Fruit fly (Drosophila melanogaster) whole organism, embryonic: ENCODE data around the gene mAChR-C.

Source experiments
- C15 ChIP-seq: fragments of 200-800 bp; sonication (Bioruptor generic); IDR thresholded peaks from 3 replicates; pipeline ENCODE4 v1.3.6; 2022; ENCODE audit warnings: missing biosample characterization, missing genetic modification characterization
- Xbp1 ChIP-seq: fragments of 200-800 bp; sonication (Bioruptor generic); optimal IDR thresholded peaks from 3 replicates; lab custom pipeline; 2016; ENCODE audit warnings: missing biosample characterization, mild to moderate bottlenecking, missing genetic modification characterization
- ci ChIP-seq: fragments of 200-800 bp; sonication (Bioruptor generic); IDR thresholded peaks from 3 replicates; pipeline ENCODE4 v1.3.6; 2022; ENCODE audit warnings: missing biosample characterization, missing genetic modification characterization

DNA sequence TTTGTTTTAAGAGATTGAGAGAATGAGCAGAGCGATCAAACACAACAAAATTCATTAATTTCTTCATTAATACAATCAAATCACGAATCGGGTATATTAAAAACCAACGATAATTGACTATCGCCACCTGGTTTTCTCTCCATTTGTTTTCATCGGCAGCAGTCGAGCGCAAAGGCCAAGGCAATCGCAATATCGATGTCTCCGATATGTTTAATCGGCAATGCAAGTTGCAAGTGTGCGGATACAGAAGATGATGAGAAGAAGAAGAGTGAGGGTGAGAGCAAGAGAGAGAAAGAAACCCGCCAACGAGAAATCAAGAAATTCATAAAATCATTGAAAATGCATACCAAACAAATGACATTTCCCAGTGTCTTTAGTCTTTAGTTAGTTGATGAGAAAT lies 43.3 kb upstream of the mAChR-C start:
- no peak for TF ChIP-seq ci (GFP tag; lab: Robert Waterston, UW)
- no peak for TF ChIP-seq C15 (GFP tag; lab: Robert Waterston, UW)
- no peak for TF ChIP-seq Xbp1 (GFP tag; lab: Kevin White, UChicago)
